Fruit fly (Drosophila melanogaster) whole organism, embryonic: ENCODE data around the gene mfas.
A peak's percentile ranks its signal among the peaks of the same experiment; 100 is the strongest.

Experiments
- Antp ChIP-seq: fragments of 200-800 bp; sonication (Bioruptor generic); optimal IDR thresholded peaks from 3 replicates; lab custom pipeline; 2016; ENCODE audit warnings: missing biosample characterization, missing genetic modification characterization
- Atf-2 ChIP-seq: fragments of 200-800 bp; sonication (Bioruptor generic); optimal IDR thresholded peaks from 2 replicates; lab custom pipeline; 2016; ENCODE audit warnings: missing biosample characterization, missing genetic modification characterization
- B-H2 ChIP-seq: fragments of 200-800 bp; sonication (Bioruptor generic); optimal IDR thresholded peaks from 2 replicates; lab custom pipeline; 2018; ENCODE audit warnings: missing biosample characterization, mild to moderate bottlenecking, missing genetic modification characterization
- BtbVII ChIP-seq: fragments of 200-800 bp; sonication (Bioruptor generic); optimal IDR thresholded peaks from 3 replicates; lab custom pipeline; 2017; ENCODE audit warnings: missing biosample characterization, mild to moderate bottlenecking, missing genetic modification characterization
- CG1233 ChIP-seq: fragments of 200-800 bp; sonication (Bioruptor generic); optimal IDR thresholded peaks from 4 replicates; lab custom pipeline; 2018; ENCODE audit warnings: missing biosample characterization, mild to moderate bottlenecking, missing genetic modification characterization
- CG12744 ChIP-seq: fragments of 200-800 bp; sonication (Bioruptor generic); optimal IDR thresholded peaks from 2 replicates; lab custom pipeline; 2016; ENCODE audit warnings: missing biosample characterization, missing genetic modification characterization
- CG13775 ChIP-seq: fragments of 200-800 bp; sonication (Bioruptor generic); optimal IDR thresholded peaks from 3 replicates; lab custom pipeline; 2017; ENCODE audit warnings: missing biosample characterization, mild to moderate bottlenecking, missing genetic modification characterization
- CG14014 ChIP-seq: fragments of 200-800 bp; sonication (Bioruptor generic); IDR thresholded peaks from 2 replicates; pipeline ENCODE4 v1.3.6; 2022; ENCODE audit warnings: missing biosample characterization, missing genetic modification characterization
- CG14667 ChIP-seq: fragments of 200-800 bp; sonication (Bioruptor generic); IDR thresholded peaks from 2 replicates; pipeline ENCODE4 v1.3.6; 2022; ENCODE audit warnings: missing biosample characterization, missing genetic modification characterization
- CG14965 ChIP-seq: fragments of 200-800 bp; sonication (Bioruptor generic); optimal IDR thresholded peaks from 2 replicates; lab custom pipeline; 2016; ENCODE audit warnings: missing biosample characterization, missing genetic modification characterization, borderline replicate concordance
- CG15073 ChIP-seq: fragments of 200-800 bp; sonication (Bioruptor generic); optimal IDR thresholded peaks from 2 replicates; lab custom pipeline; 2016; ENCODE audit warnings: missing biosample characterization, missing genetic modification characterization
- CG2116 ChIP-seq: fragments of 200-800 bp; sonication (Bioruptor generic); optimal IDR thresholded peaks from 3 replicates; lab custom pipeline; 2018; ENCODE audit warnings: missing biosample characterization, mild to moderate bottlenecking, missing genetic modification characterization
- CG3847 ChIP-seq: fragments of 200-800 bp; sonication (Bioruptor generic); IDR thresholded peaks from 2 replicates; pipeline ENCODE4 v1.3.6; 2022; ENCODE audit warnings: missing biosample characterization, missing genetic modification characterization
- CG4328 ChIP-seq: fragments of 200-800 bp; sonication (Bioruptor generic); optimal IDR thresholded peaks from 3 replicates; lab custom pipeline; 2017; ENCODE audit warnings: missing biosample characterization, missing genetic modification reagents, missing genetic modification characterization
- CG4360 ChIP-seq: fragments of 200-800 bp; sonication (Bioruptor generic); IDR thresholded peaks from 2 replicates; pipeline ENCODE4 v1.3.6; 2022; ENCODE audit warnings: missing biosample characterization, missing genetic modification characterization
- CG9609 ChIP-seq: fragments of 200-800 bp; sonication (Bioruptor generic); optimal IDR thresholded peaks from 3 replicates; lab custom pipeline; 2016; ENCODE audit warnings: missing biosample characterization, missing genetic modification characterization
- CG9932 ChIP-seq: fragments of 200-800 bp; sonication (Bioruptor generic); IDR thresholded peaks from 2 replicates; pipeline ENCODE4 v1.3.6; 2022; ENCODE audit warnings: missing biosample characterization, missing genetic modification characterization
- Chrac-16 ChIP-seq: fragments of 200-800 bp; sonication (Bioruptor generic); optimal IDR thresholded peaks from 3 replicates; lab custom pipeline; 2016; ENCODE audit warnings: missing biosample characterization, missing genetic modification characterization
- Dip2 ChIP-seq: fragments of 200-800 bp; sonication (Bioruptor generic); IDR thresholded peaks from 2 replicates; pipeline ENCODE4 v1.3.6; 2022; ENCODE audit warnings: missing biosample characterization, missing genetic modification characterization
- HLH4C ChIP-seq: fragments of 200-800 bp; sonication (Bioruptor generic); IDR thresholded peaks from 3 replicates; pipeline ENCODE4 v1.3.6; 2022; ENCODE audit warnings: missing biosample characterization, missing genetic modification characterization; ENCODE audit not compliant: partially characterized antibody
- HmgZ ChIP-seq: fragments of 200-800 bp; sonication (Bioruptor generic); optimal IDR thresholded peaks from 2 replicates; lab custom pipeline; 2018; ENCODE audit warnings: missing biosample characterization, mild to moderate bottlenecking, missing genetic modification characterization
- Hsf ChIP-seq: fragments of 200-800 bp; sonication (Bioruptor generic); optimal IDR thresholded peaks from 3 replicates; lab custom pipeline; 2016; ENCODE audit warnings: missing biosample characterization, missing genetic modification characterization
- Lim3 ChIP-seq: fragments of 200-800 bp; sonication (Bioruptor generic); IDR thresholded peaks from 2 replicates; pipeline ENCODE4 v1.3.6; 2022; ENCODE audit warnings: missing biosample characterization, missing genetic modification characterization
- Max ChIP-seq: fragments of 200-800 bp; sonication (Bioruptor generic); optimal IDR thresholded peaks from 2 replicates; lab custom pipeline; 2016; ENCODE audit warnings: missing biosample characterization, mild to moderate bottlenecking, missing genetic modification characterization
- Med ChIP-seq: fragments of 200-800 bp; sonication (Bioruptor generic); peaks from one replicate; lab custom pipeline; 2016; ENCODE audit warnings: missing biosample characterization, missing genetic modification characterization, mild to moderate bottlenecking, inconsistent platforms, moderate library complexity
- NC2α ChIP-seq: fragments of 200-800 bp; sonication (Bioruptor generic); optimal IDR thresholded peaks from 2 replicates; lab custom pipeline; 2016; ENCODE audit warnings: missing biosample characterization, missing genetic modification characterization
- NFAT ChIP-seq: fragments of 200-800 bp; sonication (Bioruptor generic); IDR thresholded peaks from 2 replicates; pipeline ENCODE4 v1.3.6; 2022; ENCODE audit warnings: missing biosample characterization, missing genetic modification characterization
- NK7.1 ChIP-seq: fragments of 200-800 bp; sonication (Bioruptor generic); optimal IDR thresholded peaks from 3 replicates; lab custom pipeline; 2016; ENCODE audit warnings: missing biosample characterization, missing genetic modification characterization
- Rx ChIP-seq: fragments of 200-800 bp; sonication (Bioruptor generic); IDR thresholded peaks from 2 replicates; pipeline ENCODE4 v1.3.6; 2022; ENCODE audit warnings: missing biosample characterization, missing genetic modification characterization
- Tbp ChIP-seq: fragments of >200 bp; optimal IDR thresholded peaks from 2 replicates; lab custom pipeline; 2018; ENCODE audit warnings: missing biosample characterization, missing genetic modification characterization
- Vsx1 ChIP-seq: fragments of 200-800 bp; sonication (Bioruptor generic); optimal IDR thresholded peaks from 2 replicates; lab custom pipeline; 2017; ENCODE audit warnings: missing biosample characterization, mild to moderate bottlenecking, missing genetic modification characterization, missing genetic modification reagents
- ab ChIP-seq: fragments of 200-800 bp; sonication (Bioruptor generic); optimal IDR thresholded peaks from 2 replicates; lab custom pipeline; 2016; ENCODE audit warnings: missing biosample characterization, missing genetic modification characterization
- abd-A ChIP-seq: fragments of 200-800 bp; sonication (Bioruptor generic); optimal IDR thresholded peaks from 3 replicates; lab custom pipeline; 2019; ENCODE audit warnings: missing biosample characterization, mild to moderate bottlenecking, missing genetic modification characterization, moderate library complexity
- ap ChIP-seq: fragments of 200-800 bp; sonication (Bioruptor generic); IDR thresholded peaks from 2 replicates; pipeline ENCODE4 v1.3.6; 2022; ENCODE audit warnings: missing biosample characterization, missing genetic modification characterization
- bowl ChIP-seq: fragments of 200-800 bp; sonication (Bioruptor generic); IDR thresholded peaks from 2 replicates; pipeline ENCODE4 v1.3.6; 2022; ENCODE audit warnings: missing biosample characterization, missing genetic modification characterization
- bsh ChIP-seq, 2 experiments: fragments of 200-800 bp; sonication (Bioruptor generic); optimal IDR thresholded peaks; 2 replicates each; lab custom pipeline; 2017 to 2018; ENCODE audit warnings: mild to moderate bottlenecking in 2 of 2, missing biosample characterization in 2 of 2, missing genetic modification characterization in 2 of 2, moderate library complexity in 1 of 2
- caup ChIP-seq: fragments of 200-800 bp; sonication (Bioruptor generic); optimal IDR thresholded peaks from 3 replicates; lab custom pipeline; 2017; ENCODE audit warnings: missing biosample characterization, mild to moderate bottlenecking, missing genetic modification characterization, moderate library complexity; ENCODE audit not compliant: severe bottlenecking
- croc ChIP-seq: fragments of 200-800 bp; sonication (Bioruptor generic); conservative IDR thresholded peaks from 3 replicates; pipeline ENCODE4 v1.3.6; 2022; ENCODE audit warnings: missing biosample characterization, missing genetic modification characterization
- da ChIP-seq: fragments of 200-800 bp; sonication (Bioruptor generic); optimal IDR thresholded peaks from 2 replicates; lab custom pipeline; 2016; ENCODE audit warnings: missing biosample characterization, missing genetic modification characterization
- ems ChIP-seq: fragments of 200-800 bp; sonication (Bioruptor generic); optimal IDR thresholded peaks from 3 replicates; lab custom pipeline; 2016; ENCODE audit warnings: missing biosample characterization, missing genetic modification characterization
- fd102C ChIP-seq: fragments of 200-800 bp; sonication (Bioruptor generic); optimal IDR thresholded peaks from 2 replicates; lab custom pipeline; 2018; ENCODE audit warnings: missing biosample characterization, mild to moderate bottlenecking, missing genetic modification characterization, moderate library complexity
- gcm ChIP-seq: fragments of 200-800 bp; sonication (Bioruptor generic); optimal IDR thresholded peaks from 2 replicates; lab custom pipeline; 2019; ENCODE audit warnings: missing biosample characterization, mild to moderate bottlenecking, missing genetic modification characterization, moderate library complexity
- ken ChIP-seq: fragments of 200-800 bp; sonication (Bioruptor generic); IDR thresholded peaks from 3 replicates; pipeline ENCODE4 v1.3.6; 2022; ENCODE audit warnings: missing biosample characterization, missing genetic modification characterization
- pnt ChIP-seq: fragments of 200-800 bp; sonication (Bioruptor generic); optimal IDR thresholded peaks from 3 replicates; lab custom pipeline; 2016; ENCODE audit warnings: missing biosample characterization, missing genetic modification characterization
- pzg ChIP-seq: fragments of 200-800 bp; sonication (Bioruptor generic); optimal IDR thresholded peaks from 3 replicates; lab custom pipeline; 2018; ENCODE audit warnings: missing biosample characterization, mild to moderate bottlenecking, missing genetic modification characterization, moderate library complexity
- stc ChIP-seq: fragments of 200-800 bp; sonication (Bioruptor generic); IDR thresholded peaks from 2 replicates; pipeline ENCODE4 v1.3.6; 2022; ENCODE audit warnings: missing biosample characterization, missing genetic modification characterization
- unpg ChIP-seq: fragments of 200-800 bp; sonication (Bioruptor generic); optimal IDR thresholded peaks from 3 replicates; lab custom pipeline; 2018; ENCODE audit warnings: missing biosample characterization, mild to moderate bottlenecking, missing genetic modification characterization, moderate library complexity
- wor ChIP-seq: fragments of 200-800 bp; sonication (Bioruptor generic); IDR thresholded peaks from 2 replicates; pipeline ENCODE4 v1.3.6; 2022; ENCODE audit warnings: missing biosample characterization, missing genetic modification characterization
- zen ChIP-seq: fragments of 200-800 bp; sonication (Bioruptor generic); optimal IDR thresholded peaks from 3 replicates; lab custom pipeline; 2018; ENCODE audit warnings: missing biosample characterization, mild to moderate bottlenecking, missing genetic modification characterization, moderate library complexity
- zen2 ChIP-seq: fragments of 200-800 bp; sonication (Bioruptor generic); IDR thresholded peaks from 3 replicates; pipeline ENCODE4 v1.3.6; 2022; ENCODE audit warnings: missing biosample characterization, missing genetic modification characterization; ENCODE audit not compliant: partially characterized antibody

The mfas gene

dm6 chr3R:12010202-12010824 lies 17.2 kb upstream of the mfas start, which contains the start of the genes KLHL18 and GCC185:
KLHL18 (minus strand) TSS chr3R:12010434.
GCC185 (plus strand) TSS chr3R:12010772.
- TF ChIP-seq ap (GFP tag; lab: Robert Waterston, UW), result 0 out of 2 replicates have a peak, but pooled peaks have one; percentile 10
- peak; percentile 74 for TF ChIP-seq B-H2
- peak; percentile 78 for TF ChIP-seq Max
- TF ChIP-seq Hsf (GFP tag; lab: Kevin White, UChicago), result peak; percentile 74
- peak; percentile 61; the same call in 2 of the 3 replicates for TF ChIP-seq croc
- peak; percentile 90 for TF ChIP-seq CG3847 (GFP tag; lab: Robert Waterston, UW)
- peak; percentile 16 for TF ChIP-seq BtbVII
- TF ChIP-seq Antp (GFP tag; lab: Kevin White, UChicago), result peak; percentile 28
- TF ChIP-seq CG9932, result peak; percentile 88
- TF ChIP-seq ems (GFP tag; lab: Kevin White, UChicago), result peak; percentile 52
- TF ChIP-seq CG4328, result peak; percentile 13
- TF ChIP-seq CG15073 (GFP tag; lab: Kevin White, UChicago), result peak; percentile 17
- TF ChIP-seq ab (GFP tag; lab: Kevin White, UChicago), result no peak
- TF ChIP-seq CG12744 (GFP tag; lab: Kevin White, UChicago), result peak; percentile 52
- no peak for TF ChIP-seq Lim3 (GFP tag; lab: Robert Waterston, UW)
- TF ChIP-seq CG14965 (GFP tag; lab: Kevin White, UChicago), result no peak
- TF ChIP-seq unpg (GFP tag; lab: Kevin White, UChicago), result no peak
- no peak for TF ChIP-seq zen2
- TF ChIP-seq abd-A (tag; lab: Kevin White, UChicago), result no peak
- peak; percentile 81 for TF ChIP-seq CG13775 (GFP tag; lab: Kevin White, UChicago)
- 0 out of 2 replicates have a peak, but pooled peaks have one; percentile 37 for TF ChIP-seq NFAT (GFP tag; lab: Robert Waterston, UW)
- peak; percentile 35; the same call in 1 of the 2 replicates for TF ChIP-seq Rx (GFP tag; lab: Robert Waterston, UW)
- peak; percentile 78 for TF ChIP-seq zen (tag; lab: Kevin White, UChicago)
- TF ChIP-seq NK7.1 (GFP tag; lab: Kevin White, UChicago), result no peak
- no peak for TF ChIP-seq NC2α
- TF ChIP-seq Tbp, result no peak
- peak; percentile 82 for TF ChIP-seq Chrac-16 (GFP tag; lab: Kevin White, UChicago)
- TF ChIP-seq HmgZ, result peak; percentile 65
- peak; percentile 56; the same call in 1 of the 2 replicates for TF ChIP-seq CG14667 (GFP tag; lab: Robert Waterston, UW)
- TF ChIP-seq da, result no peak
- peak; percentile 51 for TF ChIP-seq Atf-2 (GFP tag; lab: Kevin White, UChicago)
- TF ChIP-seq CG2116 (GFP tag; lab: Kevin White, UChicago), result peak; percentile 69
- 0 out of 3 replicates have a peak, but pooled peaks have one; percentile 61 for TF ChIP-seq ken
- TF ChIP-seq CG9609 (GFP tag; lab: Kevin White, UChicago), result peak; percentile 24
- no peak for TF ChIP-seq bowl (GFP tag; lab: Robert Waterston, UW)
- TF ChIP-seq Dip2 (GFP tag; lab: Robert Waterston, UW), result peak; percentile 36; the same call in 1 of the 2 replicates
- TF ChIP-seq caup, result no peak
- peak; percentile 84 for TF ChIP-seq Med (GFP tag; lab: Kevin White, UChicago)
- peak; percentile 54 for TF ChIP-seq CG1233 (GFP tag; lab: Kevin White, UChicago)
- TF ChIP-seq CG14014 (GFP tag; lab: Robert Waterston, UW), result no peak; the same call in 1 of the 2 replicates
- TF ChIP-seq Vsx1, result no peak
- no peak for TF ChIP-seq wor (GFP tag; lab: Robert Waterston, UW)
- TF ChIP-seq fd102C (GFP tag; lab: Kevin White, UChicago), result no peak
- TF ChIP-seq pzg, result peak; percentile 42
- no peak for TF ChIP-seq CG4360
- TF ChIP-seq HLH4C (GFP tag; lab: Robert Waterston, UW), result peak; percentile 72
- TF ChIP-seq pnt (GFP tag; lab: Kevin White, UChicago), result peak; percentile 60
- TF ChIP-seq gcm (GFP tag; lab: Kevin White, UChicago), result peak; percentile 16
- TF ChIP-seq stc (GFP tag; lab: Robert Waterston, UW), result no peak
- peak in 1 of 2 experiments; percentile 61 for TF ChIP-seq bsh (GFP tag; optimal IDR thresholded peaks at IDR 0.05; lab: Kevin White, UChicago)
